Worm (Caenorhabditis elegans) whole organism, L1 larva: ENCODE results near the gene Y19D2B.1.

Experiments
- C04F5.9 ChIP-seq: sonication (generic microtip); optimal IDR thresholded peaks from 2 replicates; lab custom pipeline; 2016; ENCODE audit warnings: missing genetic modification characterization, missing compliant biosample characterization
- egl-13 ChIP-seq: sonication (generic microtip); optimal IDR thresholded peaks from 2 replicates; lab custom pipeline; 2016; ENCODE audit warnings: missing genotype, missing genetic modification reagents, missing genetic modification characterization, missing compliant biosample characterization
- lin-39 ChIP-seq: fragments of 150-350 bp; optimal IDR thresholded peaks from 2 replicates; lab custom pipeline; 2014; ENCODE audit warnings: missing biosample characterization, missing genetic modification reagents, missing genetic modification characterization
- mep-1 ChIP-seq: fragments of 150-350 bp; optimal IDR thresholded peaks from 2 replicates; lab custom pipeline; 2014; ENCODE audit warnings: missing biosample characterization, missing genetic modification characterization
- nhr-11 ChIP-seq: fragments of 150-350 bp; optimal IDR thresholded peaks from 2 replicates; lab custom pipeline; 2014; ENCODE audit warnings: missing biosample characterization, missing genetic modification characterization
- nhr-12 ChIP-seq: sonication (generic microtip); optimal IDR thresholded peaks from 2 replicates; lab custom pipeline; 2017; ENCODE audit warnings: missing biosample characterization, missing genetic modification characterization
- skn-1 ChIP-seq: fragments of 150-350 bp; optimal IDR thresholded peaks from 2 replicates; lab custom pipeline; 2014; ENCODE audit warnings: missing biosample characterization, missing genetic modification characterization
- unc-62 ChIP-seq: fragments of 150-350 bp; optimal IDR thresholded peaks from 2 replicates; lab custom pipeline; 2014; ENCODE audit warnings: missing biosample characterization, missing genetic modification reagents, missing genetic modification characterization
- xbp-1 ChIP-seq: sonication (generic microtip); optimal IDR thresholded peaks from 2 replicates; lab custom pipeline; 2016; ENCODE audit warnings: missing genetic modification characterization, missing compliant biosample characterization

ce11 chrII:10946848-10947247, 24.1 kb upstream of the Y19D2B.1 start:
- TF ChIP-seq nhr-12 (tag; lab: Kevin White, UChicago) (no peak), unc-62 (GFP tag; lab: Kevin White, UChicago) (no peak), egl-13 (tag; lab: Kevin White, UChicago) (no peak), mep-1 (tag; lab: Kevin White, UChicago) (peak; percentile 30), nhr-11 (tag; lab: Kevin White, UChicago) (no peak), skn-1 (tag; lab: Kevin White, UChicago) (no peak), xbp-1 (no peak), lin-39 (tag; lab: Kevin White, UChicago) (no peak), C04F5.9 (tag; lab: Kevin White, UChicago) (no peak)
